Worm (Caenorhabditis elegans): ENCODE data around the gene fbxb-118.

DNA sequence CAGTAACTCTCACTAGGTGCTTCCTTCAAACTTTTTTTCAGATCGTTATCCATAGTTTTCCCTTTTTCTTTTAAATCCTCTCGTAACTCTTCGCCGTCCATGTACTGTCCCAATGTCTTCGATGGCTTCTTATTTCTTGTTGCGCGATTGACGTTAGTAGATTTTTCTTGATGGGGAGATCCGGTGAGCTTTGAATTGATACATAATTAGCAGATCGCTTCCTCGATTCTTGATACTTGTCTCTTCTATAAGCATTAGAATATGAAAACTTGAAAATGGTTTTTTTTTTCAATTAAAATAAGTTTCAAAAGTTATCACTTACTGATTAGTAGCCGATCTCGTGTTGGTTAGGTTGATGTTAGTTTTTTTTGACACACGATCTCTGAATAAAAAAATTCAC is 18.5 kb downstream of the fbxb-118 start, which contains the start of gene K07D4.2:
- TF ChIP-seq dpl-1 (GFP tag; optimal IDR thresholded peaks at IDR 0.05) (no peak), alr-1 (tag; optimal IDR thresholded peaks at IDR 0.05; ENCODE audit: borderline replicate concordance) (no peak), egl-13 (tag; optimal IDR thresholded peaks at IDR 0.05) (no peak)

All from whole organism, L1 larva.